Fruit fly (Drosophila melanogaster): Measurements from ENCODE around the gene Ubc84D.

Gene Ubc84D

DNA sequence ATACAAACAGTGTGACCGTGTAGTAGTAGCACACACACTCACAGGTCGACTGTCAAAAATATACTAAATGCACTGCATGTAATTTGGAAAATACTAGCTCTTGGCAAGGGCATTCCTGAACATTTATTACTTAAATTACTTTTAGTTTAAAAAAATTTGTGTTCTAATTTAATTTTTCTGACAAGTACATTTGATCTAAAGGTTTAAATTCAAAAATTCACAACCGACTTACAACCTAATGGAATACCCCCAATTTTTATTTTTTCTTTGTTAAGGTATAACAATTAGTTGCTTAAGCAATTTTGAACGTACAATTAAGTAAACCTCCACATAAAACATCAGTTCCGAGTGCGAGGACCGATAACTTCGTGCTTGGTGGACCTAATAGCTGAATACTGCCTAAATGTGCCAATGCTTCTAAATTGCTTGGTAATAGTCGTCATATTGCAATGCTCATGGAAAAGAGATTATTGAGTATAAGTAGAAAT is 45.4 kb downstream of the Ubc84D start, which contains the start of gene CG1142 (continued):
- peak; percentile 95 for TF ChIP-seq Ravus (GFP tag; IDR thresholded peaks at IDR 0.05)
- TF ChIP-seq Xbp1 (GFP tag; optimal IDR thresholded peaks at IDR 0.05) = peak; percentile 98
- peak; percentile 42 for TF ChIP-seq Kr (GFP tag; optimal IDR thresholded peaks at IDR 0.05)
- peak; percentile 99 for TF ChIP-seq CG15269 (tag; optimal IDR thresholded peaks at IDR 0.05)
- peak; percentile 84 for TF ChIP-seq Adf1 (GFP tag; IDR thresholded peaks at IDR 0.05)
- peak; percentile 94 for TF ChIP-seq dm (GFP tag; optimal IDR thresholded peaks at IDR 0.05)
- TF ChIP-seq CG13894 (tag; optimal IDR thresholded peaks at IDR 0.05) = peak; percentile 98
- TF ChIP-seq CG15696 (tag; optimal IDR thresholded peaks at IDR 0.05) = peak; percentile 99
- TF ChIP-seq Asciz (GFP tag; optimal IDR thresholded peaks at IDR 0.05) = peak; percentile 97
- no peak for TF ChIP-seq HLH4C (GFP tag; IDR thresholded peaks at IDR 0.05; ENCODE audit: partially characterized antibody)
- TF ChIP-seq Dref (GFP tag; IDR thresholded peaks at IDR 0.05) = peak; percentile 45
- TF ChIP-seq CG6175 (GFP tag; IDR thresholded peaks at IDR 0.05) = peak; percentile 92
- TF ChIP-seq yki (optimal IDR thresholded peaks at IDR 0.05) = no peak
- TF ChIP-seq sens (GFP tag) = peak; percentile 100
- peak; percentile 97 for TF ChIP-seq Chrac-16 (GFP tag; optimal IDR thresholded peaks at IDR 0.05)
- TF ChIP-seq ems (GFP tag; optimal IDR thresholded peaks at IDR 0.05) = peak; percentile 95
- TF ChIP-seq zfh2 (GFP tag; optimal IDR thresholded peaks at IDR 0.05) = peak; percentile 91
- peak; percentile 98 for TF ChIP-seq lmd (GFP tag; IDR thresholded peaks at IDR 0.05)
- peak; percentile 95 for TF ChIP-seq Taf1 (GFP tag; IDR thresholded peaks at IDR 0.05)
- peak; percentile 98 for TF ChIP-seq CG13775 (GFP tag; optimal IDR thresholded peaks at IDR 0.05)
- peak; percentile 98 for TF ChIP-seq CG18764 (GFP tag; optimal IDR thresholded peaks at IDR 0.05)
- TF ChIP-seq CG16779 (GFP tag; IDR thresholded peaks at IDR 0.05) = peak; percentile 96
- peak; percentile 71 for TF ChIP-seq CG14965 (GFP tag; optimal IDR thresholded peaks at IDR 0.05; ENCODE audit: borderline replicate concordance)
- peak; percentile 96 for TF ChIP-seq Usf (GFP tag; optimal IDR thresholded peaks at IDR 0.05)
- TF ChIP-seq Elba2 (GFP tag; optimal IDR thresholded peaks at IDR 0.05) = peak; percentile 96
- no peak for TF ChIP-seq D (optimal IDR thresholded peaks at IDR 0.05)
- peak; percentile 98 for TF ChIP-seq D (GFP tag; optimal IDR thresholded peaks at IDR 0.05)
- TF ChIP-seq ftz-f1 (GFP tag; optimal IDR thresholded peaks at IDR 0.05) = peak; percentile 53
- TF ChIP-seq TFAM (GFP tag; optimal IDR thresholded peaks at IDR 0.05) = peak; percentile 93
- TF ChIP-seq Dip3 (GFP tag; optimal IDR thresholded peaks at IDR 0.05) = peak; percentile 96
- TF ChIP-seq aop (GFP tag; IDR thresholded peaks at IDR 0.05) = peak; percentile 95
- TF ChIP-seq tap (tag; optimal IDR thresholded peaks at IDR 0.05) = peak; percentile 99
- peak; percentile 58 for TF ChIP-seq corto (GFP tag; optimal IDR thresholded peaks at IDR 0.05)
- peak; percentile 93 for TF ChIP-seq sd (tag; optimal IDR thresholded peaks at IDR 0.05)
- TF ChIP-seq CG16813 (GFP tag; IDR thresholded peaks at IDR 0.05; ENCODE audit: partially characterized antibody) = no peak
- peak; percentile 98 for TF ChIP-seq Fer1 (GFP tag; optimal IDR thresholded peaks at IDR 0.05)
- peak; percentile 98 for TF ChIP-seq NfI (GFP tag; optimal IDR thresholded peaks at IDR 0.05)
- peak; percentile 99 for TF ChIP-seq sim (GFP tag; IDR thresholded peaks at IDR 0.05)
- peak; percentile 99 for TF ChIP-seq Xrp1 (GFP tag; IDR thresholded peaks at IDR 0.05)
- TF ChIP-seq CG2120 (GFP tag; optimal IDR thresholded peaks at IDR 0.05) = peak; percentile 98
- TF ChIP-seq dmrt99B (tag; optimal IDR thresholded peaks at IDR 0.05) = peak; percentile 98
- peak; percentile 98 for TF ChIP-seq E2f1 (GFP tag; IDR thresholded peaks at IDR 0.05)
- TF ChIP-seq Fer2 (tag; optimal IDR thresholded peaks at IDR 0.05) = peak; percentile 98
- TF ChIP-seq CkIIα-i1 (GFP tag; IDR thresholded peaks at IDR 0.05) = peak; percentile 94
- TF ChIP-seq HHEX (GFP tag; optimal IDR thresholded peaks at IDR 0.05) = peak; percentile 98
- peak; percentile 95 for TF ChIP-seq CG12236 (GFP tag; optimal IDR thresholded peaks at IDR 0.05)
- TF ChIP-seq H15 (GFP tag; IDR thresholded peaks at IDR 0.05) = peak; percentile 98
- peak; percentile 98 for TF ChIP-seq seq (GFP tag; IDR thresholded peaks at IDR 0.05)
- peak; percentile 89 for TF ChIP-seq CG8290 (GFP tag; optimal IDR thresholded peaks at IDR 0.05)
- peak; percentile 94 to 96 for TF ChIP-seq CG8290 (tag; optimal IDR thresholded peaks at IDR 0.05)
- TF ChIP-seq Dll (GFP tag; IDR thresholded peaks at IDR 0.05; ENCODE audit: partially characterized antibody) = no peak
- peak; percentile 97 for TF ChIP-seq bcd (GFP tag; optimal IDR thresholded peaks at IDR 0.05)
